Fruit fly (Drosophila melanogaster): Measurements from ENCODE around the gene Gbeta76C.

dm6 chr3L:19665059-19665626, 22.3 kb upstream of the Gbeta76C start:
- no peak for TF ChIP-seq pad (GFP tag; optimal IDR thresholded peaks at IDR 0.05)
- TF ChIP-seq Mnt (GFP tag; optimal IDR thresholded peaks at IDR 0.05), result no peak

Data from whole organism, adult.